Worm (Caenorhabditis elegans): Measurements from ENCODE around the gene C31G12.4.

ce11 chrV:18188328-18188727 lies 9.8 kb upstream of the C31G12.4 start, which contains the start of gene clec-245:
- TF ChIP-seq lin-13 (tag; optimal IDR thresholded peaks at IDR 0.05) (no peak), nhr-76 (tag; optimal IDR thresholded peaks at IDR 0.05) (no peak), ztf-11 (tag; optimal IDR thresholded peaks at IDR 0.05) (no peak)
